Worm (Caenorhabditis elegans) whole organism, young adult: ENCODE measurements around the gene rpl-36.A.

Experiments used
- B0019.2 ChIP-seq: fragments of 200-800 bp; sonication (Bioruptor generic); conservative IDR thresholded peaks from 2 replicates; pipeline ENCODE4 v1.3.6; 2022; ENCODE audit warnings: missing genetic modification reagents, missing genetic modification characterization, missing compliant biosample characterization
- F33H1.4 ChIP-seq: fragments of 200-800 bp; sonication (Bioruptor generic); IDR thresholded peaks from 2 replicates; pipeline ENCODE4 v1.3.6; 2022; ENCODE audit warnings: missing genetic modification reagents, missing genetic modification characterization, missing compliant biosample characterization
- F39B2.1 ChIP-seq: fragments of 200-800 bp; sonication (Bioruptor generic); IDR thresholded peaks from 2 replicates; pipeline ENCODE4 v1.3.6; 2022; ENCODE audit warnings: missing genetic modification reagents, missing genetic modification characterization, missing compliant biosample characterization
- T07F8.4 ChIP-seq: sonication (generic microtip); optimal IDR thresholded peaks from 2 replicates; lab custom pipeline; 2016; ENCODE audit warnings: mild to moderate bottlenecking, missing genetic modification characterization, moderate library complexity, missing compliant biosample characterization
- Y53F4B.3 ChIP-seq: fragments of 200-800 bp; sonication (Bioruptor generic); IDR thresholded peaks from 2 replicates; pipeline ENCODE4 v1.3.6; 2022; ENCODE audit warnings: missing genetic modification reagents, missing genetic modification characterization, missing compliant biosample characterization
- Y56A3A.18 ChIP-seq: fragments of 200-800 bp; sonication (Bioruptor generic); IDR thresholded peaks from 2 replicates; pipeline ENCODE4 v1.3.6; 2022; ENCODE audit warnings: missing genetic modification reagents, missing genetic modification characterization, missing compliant biosample characterization
- Y79H2A.3 ChIP-seq: fragments of 200-800 bp; sonication (Bioruptor generic); conservative IDR thresholded peaks from 2 replicates; pipeline ENCODE4 v1.3.6; 2022; ENCODE audit warnings: missing genetic modification reagents, missing genetic modification characterization, missing compliant biosample characterization
- ZK185.1 ChIP-seq: sonication (generic microtip); optimal IDR thresholded peaks from 2 replicates; lab custom pipeline; 2016; ENCODE audit warnings: mild to moderate bottlenecking, missing genetic modification characterization, missing compliant biosample characterization; ENCODE audit not compliant: poor library complexity, severe bottlenecking
- attf-3 ChIP-seq: fragments of 200-800 bp; sonication (Bioruptor generic); conservative IDR thresholded peaks from 2 replicates; pipeline ENCODE4 v1.3.6; 2022; ENCODE audit warnings: missing genetic modification reagents, missing genetic modification characterization, missing compliant biosample characterization
- attf-5 ChIP-seq: fragments of 200-800 bp; sonication (Bioruptor generic); optimal IDR thresholded peaks from 2 replicates; lab custom pipeline; 2018; ENCODE audit warnings: mild to moderate bottlenecking, missing genetic modification characterization, missing compliant biosample characterization
- bed-1 ChIP-seq: fragments of 200-800 bp; sonication (Bioruptor generic); IDR thresholded peaks from 2 replicates; pipeline ENCODE4 v1.3.6; 2022; ENCODE audit warnings: missing genetic modification reagents, missing genetic modification characterization, missing compliant biosample characterization
- cebp-1 ChIP-seq, 2 experiments: fragments of 200-800 bp in 1 of 2; sonication (Bioruptor generic) in 1 of 2; sonication (generic microtip) in 1 of 2; IDR thresholded peaks in 1 of 2; optimal IDR thresholded peaks in 1 of 2; 2 replicates each; pipeline versions ENCODE4 v1.3.6 to Lab custom; 2017 to 2022; ENCODE audit warnings: missing compliant biosample characterization in 2 of 2, missing genetic modification characterization in 2 of 2, mild to moderate bottlenecking in 1 of 2, missing genetic modification reagents in 1 of 2, moderate library complexity in 1 of 2
- ceh-40 ChIP-seq: fragments of 200-800 bp; sonication (Bioruptor generic); IDR thresholded peaks from 2 replicates; pipeline ENCODE4 v1.3.6; 2022; ENCODE audit warnings: missing genetic modification characterization, missing compliant biosample characterization
- ceh-79 ChIP-seq: sonication (generic microtip); optimal IDR thresholded peaks from 2 replicates; lab custom pipeline; 2017; ENCODE audit warnings: mild to moderate bottlenecking, missing genetic modification characterization, missing compliant biosample characterization
- ceh-91 ChIP-seq: fragments of 200-800 bp; sonication (Bioruptor generic); IDR thresholded peaks from 2 replicates; pipeline ENCODE4 v1.3.6; 2022; ENCODE audit warnings: missing genetic modification reagents, missing genetic modification characterization, missing compliant biosample characterization
- chd-7 ChIP-seq: sonication (generic microtip); optimal IDR thresholded peaks from 2 replicates; lab custom pipeline; 2016; ENCODE audit warnings: mild to moderate bottlenecking, missing genetic modification characterization, moderate library complexity, missing compliant biosample characterization
- die-1 ChIP-seq: sonication (generic microtip); optimal IDR thresholded peaks from 2 replicates; lab custom pipeline; 2016; ENCODE audit warnings: missing genotype, mild to moderate bottlenecking, missing genetic modification characterization, missing compliant biosample characterization
- egl-44 ChIP-seq: fragments of 200-800 bp; sonication (Bioruptor generic); IDR thresholded peaks from 2 replicates; pipeline ENCODE4 v1.3.6; 2022; ENCODE audit warnings: missing genetic modification reagents, missing genetic modification characterization, missing compliant biosample characterization
- ets-4 ChIP-seq: fragments of 200-800 bp; sonication (Bioruptor generic); optimal IDR thresholded peaks from 2 replicates; lab custom pipeline; 2018; ENCODE audit warnings: mild to moderate bottlenecking, missing genetic modification characterization, missing compliant biosample characterization
- gei-17 ChIP-seq: fragments of 200-800 bp; sonication (Bioruptor generic); optimal IDR thresholded peaks from 2 replicates; lab custom pipeline; 2018; ENCODE audit warnings: mild to moderate bottlenecking, missing genetic modification characterization, missing compliant biosample characterization
- hlh-12 ChIP-seq: sonication (generic microtip); optimal IDR thresholded peaks from 2 replicates; lab custom pipeline; 2016; ENCODE audit warnings: missing genetic modification characterization, missing compliant biosample characterization
- hlh-26 ChIP-seq: fragments of 200-800 bp; sonication (Bioruptor generic); conservative IDR thresholded peaks from 2 replicates; pipeline ENCODE4 v1.3.6; 2022; ENCODE audit warnings: missing genetic modification reagents, missing genetic modification characterization, missing compliant biosample characterization
- let-526 ChIP-seq: fragments of 200-800 bp; sonication (Bioruptor generic); IDR thresholded peaks from 2 replicates; pipeline ENCODE4 v1.3.6; 2022; ENCODE audit warnings: missing genetic modification reagents, missing genetic modification characterization, missing compliant biosample characterization
- let-607 ChIP-seq, 2 experiments: fragments of 200-800 bp in 1 of 2; sonication (Bioruptor generic) in 1 of 2; sonication (generic microtip) in 1 of 2; optimal IDR thresholded peaks; 2 replicates each; lab custom pipeline; 2016 to 2018; ENCODE audit warnings: mild to moderate bottlenecking in 2 of 2, missing compliant biosample characterization in 2 of 2, missing genetic modification characterization in 2 of 2, moderate library complexity in 2 of 2, missing genotype in 1 of 2
- lin-26 ChIP-seq: fragments of 200-800 bp; sonication (Bioruptor generic); IDR thresholded peaks from 2 replicates; pipeline ENCODE4 v1.3.6; 2022; ENCODE audit warnings: missing genetic modification reagents, missing genetic modification characterization, missing compliant biosample characterization
- lin-54 ChIP-seq: fragments of 200-800 bp; sonication (Bioruptor generic); optimal IDR thresholded peaks from 2 replicates; lab custom pipeline; 2018; ENCODE audit warnings: mild to moderate bottlenecking, missing genetic modification characterization, missing compliant biosample characterization
- lir-1 ChIP-seq: fragments of 200-800 bp; sonication (Bioruptor generic); conservative IDR thresholded peaks from 2 replicates; pipeline ENCODE4 v1.3.6; 2022; ENCODE audit warnings: missing genetic modification reagents, missing genetic modification characterization, missing compliant biosample characterization
- lsl-1 ChIP-seq: fragments of 200-800 bp; sonication (Bioruptor generic); optimal IDR thresholded peaks from 2 replicates; lab custom pipeline; 2018; ENCODE audit warnings: mild to moderate bottlenecking, missing genetic modification characterization, moderate library complexity, missing compliant biosample characterization
- madf-10 ChIP-seq: sonication (generic microtip); optimal IDR thresholded peaks from 2 replicates; lab custom pipeline; 2016; ENCODE audit warnings: mild to moderate bottlenecking, missing genetic modification characterization, missing compliant biosample characterization
- madf-3 ChIP-seq: fragments of 200-800 bp; sonication (Bioruptor generic); IDR thresholded peaks from 2 replicates; pipeline ENCODE4 v1.3.6; 2022; ENCODE audit warnings: missing genetic modification reagents, missing genetic modification characterization, missing compliant biosample characterization
- mxl-1 ChIP-seq: sonication (generic microtip); optimal IDR thresholded peaks from 2 replicates; lab custom pipeline; 2016; ENCODE audit warnings: missing genetic modification characterization, missing compliant biosample characterization
- nfyb-1 ChIP-seq: fragments of 200-800 bp; sonication (Bioruptor generic); IDR thresholded peaks from 2 replicates; pipeline ENCODE4 v1.3.6; 2022; ENCODE audit warnings: missing genetic modification reagents, missing genetic modification characterization, missing compliant biosample characterization
- nhr-120 ChIP-seq: fragments of 200-800 bp; sonication (Bioruptor generic); IDR thresholded peaks from 2 replicates; pipeline ENCODE4 v1.3.6; 2022; ENCODE audit warnings: missing genetic modification characterization, missing compliant biosample characterization
- nhr-80 ChIP-seq: sonication (generic microtip); optimal IDR thresholded peaks from 2 replicates; lab custom pipeline; 2016; ENCODE audit warnings: missing genetic modification characterization, missing compliant biosample characterization
- nhr-90 ChIP-seq: sonication (generic microtip); optimal IDR thresholded peaks from 2 replicates; lab custom pipeline; 2016; ENCODE audit warnings: missing genotype, mild to moderate bottlenecking, missing genetic modification characterization, missing compliant biosample characterization
- pbrm-1 ChIP-seq: fragments of 200-800 bp; sonication (Bioruptor generic); IDR thresholded peaks from 2 replicates; pipeline ENCODE4 v1.3.6; 2022; ENCODE audit warnings: missing genetic modification reagents, missing genetic modification characterization, missing compliant biosample characterization
- pha-4 ChIP-seq: fragments of 150-350 bp; sonication (generic microtip); optimal IDR thresholded peaks from 2 replicates; lab custom pipeline; 2014; ENCODE audit warnings: missing biosample characterization, missing genetic modification reagents, missing genetic modification characterization
- rcor-1 ChIP-seq: fragments of 200-800 bp; sonication (Bioruptor generic); IDR thresholded peaks from 2 replicates; pipeline ENCODE4 v1.3.6; 2022; ENCODE audit warnings: missing genetic modification reagents, missing genetic modification characterization, missing compliant biosample characterization
- rec-8 ChIP-seq, 2 experiments: sonication (generic microtip); optimal IDR thresholded peaks; 2 replicates each; lab custom pipeline; 2016; ENCODE audit warnings: mild to moderate bottlenecking in 2 of 2, missing genetic modification characterization in 2 of 2, missing genetic modification reagents in 2 of 2, missing genotype in 2 of 2, missing biosample characterization in 1 of 2, missing compliant biosample characterization in 1 of 2, moderate library complexity in 1 of 2
- sea-2 ChIP-seq: fragments of 200-800 bp; sonication (Bioruptor generic); IDR thresholded peaks from 2 replicates; pipeline ENCODE4 v1.3.6; 2022; ENCODE audit warnings: missing genetic modification characterization, missing compliant biosample characterization
- snpc-1.1 ChIP-seq: sonication (generic microtip); optimal IDR thresholded peaks from 2 replicates; lab custom pipeline; 2017; ENCODE audit warnings: missing genetic modification characterization, mild to moderate bottlenecking, missing compliant biosample characterization, antibody characterized with exemption, moderate library complexity, missing genotype, missing genetic modification reagents; ENCODE audit not compliant: insufficient read depth
- snpc-4 ChIP-seq, 5 experiments: fragments of 150-350 bp in 1 of 5; sonication (generic microtip) in 4 of 5; optimal IDR thresholded peaks; 2 replicates each; lab custom pipeline; 2014 to 2018; ENCODE audit warnings: missing genetic modification characterization in 5 of 5, missing biosample characterization in 3 of 5, antibody characterized with exemption in 2 of 5, mild to moderate bottlenecking in 2 of 5, missing compliant biosample characterization in 2 of 5, missing genotype in 2 of 5, moderate library complexity in 2 of 5, missing genetic modification reagents in 1 of 5
- tbp1 ChIP-seq: fragments of 200-800 bp; sonication (Bioruptor generic); optimal IDR thresholded peaks from 2 replicates; lab custom pipeline; 2018; ENCODE audit warnings: mild to moderate bottlenecking, missing genetic modification characterization, missing compliant biosample characterization
- zim-3 ChIP-seq: sonication (generic microtip); optimal IDR thresholded peaks from 2 replicates; lab custom pipeline; 2017; ENCODE audit warnings: mild to moderate bottlenecking, missing genetic modification characterization, moderate library complexity, missing compliant biosample characterization
- ztf-25 ChIP-seq: fragments of 200-800 bp; sonication (Bioruptor generic); IDR thresholded peaks from 2 replicates; pipeline ENCODE4 v1.3.6; 2022; ENCODE audit warnings: missing genetic modification reagents, missing genetic modification characterization, missing compliant biosample characterization
- ztf-3 ChIP-seq: fragments of 200-800 bp; sonication (Bioruptor generic); optimal IDR thresholded peaks from 2 replicates; lab custom pipeline; 2018; ENCODE audit warnings: mild to moderate bottlenecking, missing genetic modification characterization, missing compliant biosample characterization

rpl-36.A gene

ce11 chrII:11126312-11127000 lies 29.5 kb upstream of the rpl-36.A start, which contains the start of the genes rps-9 and lsm-1 (continued):
- TF ChIP-seq nfyb-1 (GFP tag; lab: Robert Waterston, UW) (no peak), ceh-91 (GFP tag; lab: Robert Waterston, UW) (peak; percentile 70), nhr-90 (tag; lab: Kevin White, UChicago) (no peak), nhr-120 (GFP tag; lab: Robert Waterston, UW) (no peak), let-607 (tag; optimal IDR thresholded peaks at IDR 0.05; lab: Kevin White, UChicago) (no peak), mxl-1 (tag; lab: Kevin White, UChicago) (no peak), let-526 (GFP tag; lab: Robert Waterston, UW) (no peak), ztf-25 (GFP tag; lab: Robert Waterston, UW) (no peak), tbp1 (GFP tag; lab: Kevin White, UChicago) (peak; percentile 36), lsl-1 (GFP tag; lab: Kevin White, UChicago) (peak; percentile 85), B0019.2 (GFP tag; lab: Robert Waterston, UW) (no peak), nhr-80 (tag; lab: Kevin White, UChicago) (no peak), Y53F4B.3 (GFP tag; lab: Robert Waterston, UW) (no peak), T07F8.4 (no peak), ceh-79 (tag; lab: Kevin White, UChicago) (no peak), snpc-1.1 (tag; lab: Kevin White, UChicago) (peak; percentile 8), ztf-3 (no peak), bed-1 (GFP tag; lab: Robert Waterston, UW) (no peak), egl-44 (GFP tag; lab: Robert Waterston, UW) (no peak), lin-26 (GFP tag; lab: Robert Waterston, UW) (no peak), attf-5 (GFP tag; lab: Kevin White, UChicago) (peak; percentile 42), gei-17 (GFP tag; lab: Kevin White, UChicago) (no peak), hlh-26 (GFP tag; lab: Robert Waterston, UW) (no peak), ets-4 (no peak), ceh-40 (GFP tag; lab: Robert Waterston, UW) (no peak), lin-54 (GFP tag; lab: Kevin White, UChicago) (peak; percentile 40), madf-3 (GFP tag; lab: Robert Waterston, UW) (0 out of 2 replicates have a peak, but pooled peaks have one; percentile 28), madf-10 (tag; lab: Kevin White, UChicago) (no peak), snpc-4 (GFP tag; optimal IDR thresholded peaks at IDR 0.05; lab: Kevin White, UChicago) (no peak), snpc-4 (tag; optimal IDR thresholded peaks at IDR 0.05; lab: Kevin White, UChicago) (peak in 2 of 4 experiments; percentile 39 to 46), zim-3 (tag; lab: Kevin White, UChicago) (no peak), cebp-1 (GFP tag; IDR thresholded peaks at IDR 0.05; lab: Robert Waterston, UW) (no peak), cebp-1 (tag; optimal IDR thresholded peaks at IDR 0.05; lab: Kevin White, UChicago) (peak; percentile 11), F39B2.1 (no peak), hlh-12 (tag; lab: Kevin White, UChicago) (no peak), Y56A3A.18 (GFP tag; lab: Robert Waterston, UW) (no peak), Y79H2A.3 (no peak), attf-3 (no peak), rcor-1 (GFP tag; lab: Robert Waterston, UW) (0 out of 2 replicates have a peak, but pooled peaks have one; percentile 16), chd-7 (tag; lab: Kevin White, UChicago) (no peak), pha-4 (tag; lab: Kevin White, UChicago) (no peak), F33H1.4 (GFP tag; lab: Robert Waterston, UW) (peak; percentile 94), die-1 (tag; lab: Kevin White, UChicago) (no peak), lir-1 (no peak), rec-8 (tag; optimal IDR thresholded peaks at IDR 0.05; lab: Kevin White, UChicago) (no peak), pbrm-1 (peak; percentile 6; the same call in 1 of the 2 replicates), sea-2 (GFP tag; lab: Robert Waterston, UW) (no peak), ZK185.1 (tag; lab: Kevin White, UChicago) (peak; percentile 41)
